Fruit fly (Drosophila melanogaster): ENCODE data around the gene HLH3B.

HLH3B gene

dm6 chrX:2653533-2654296 lies 27.8 kb downstream of the HLH3B start (continued):
- TF ChIP-seq Sin3A (optimal IDR thresholded peaks at IDR 0.05), result no peak
- TF ChIP-seq CG12942 (GFP tag; optimal IDR thresholded peaks at IDR 0.05), result no peak
- no peak for TF ChIP-seq Hr3 (GFP tag; optimal IDR thresholded peaks at IDR 0.05)
- TF ChIP-seq CG12071 (GFP tag; optimal IDR thresholded peaks at IDR 0.05), result peak; percentile 38
- TF ChIP-seq CG11456 (GFP tag; IDR thresholded peaks at IDR 0.05), result no peak
- TF ChIP-seq Gug (GFP tag; IDR thresholded peaks at IDR 0.05), result no peak
- no peak for TF ChIP-seq Trl (optimal IDR thresholded peaks at IDR 0.05)
- TF ChIP-seq Trl (GFP tag; optimal IDR thresholded peaks at IDR 0.05), result no peak
- no peak for TF ChIP-seq lbe (GFP tag; optimal IDR thresholded peaks at IDR 0.05)
- TF ChIP-seq CG9609 (GFP tag; optimal IDR thresholded peaks at IDR 0.05), result no peak
- peak; percentile 25 for TF ChIP-seq CG34376 (GFP tag; optimal IDR thresholded peaks at IDR 0.05)
- no peak for TF ChIP-seq Dref (GFP tag; IDR thresholded peaks at IDR 0.05)
- TF ChIP-seq bigmax (GFP tag; optimal IDR thresholded peaks at IDR 0.05), result no peak
- TF ChIP-seq CG6254 (GFP tag; optimal IDR thresholded peaks at IDR 0.05), result peak; percentile 8
- no peak for TF ChIP-seq CG6683 (GFP tag; optimal IDR thresholded peaks at IDR 0.05)
- TF ChIP-seq CG18476 (GFP tag; optimal IDR thresholded peaks at IDR 0.05), result no peak
- TF ChIP-seq CG15696 (tag; optimal IDR thresholded peaks at IDR 0.05), result no peak
- no peak for TF ChIP-seq Dfd (GFP tag; optimal IDR thresholded peaks at IDR 0.05)
- TF ChIP-seq ewg (GFP tag; optimal IDR thresholded peaks at IDR 0.05), result no peak
- TF ChIP-seq CG15011 (GFP tag; optimal IDR thresholded peaks at IDR 0.05), result no peak
- no peak for TF ChIP-seq CG5245 (GFP tag; optimal IDR thresholded peaks at IDR 0.05)
- TF ChIP-seq CG3847 (GFP tag; IDR thresholded peaks at IDR 0.05), result no peak
- TF ChIP-seq CG14860 (GFP tag; IDR thresholded peaks at IDR 0.05; ENCODE audit: partially characterized antibody), result no peak
- TF ChIP-seq Hr78 (GFP tag; optimal IDR thresholded peaks at IDR 0.05), result no peak
- 0 out of 4 replicates have a peak, but pooled peaks have one; percentile 30 for TF ChIP-seq chinmo (GFP tag; IDR thresholded peaks at IDR 0.05; ENCODE audit: partially characterized antibody)
- TF ChIP-seq pfk (GFP tag; optimal IDR thresholded peaks at IDR 0.05), result no peak
- TF ChIP-seq CG7839 (tag; optimal IDR thresholded peaks at IDR 0.05), result no peak
- no peak for TF ChIP-seq HHEX (GFP tag; optimal IDR thresholded peaks at IDR 0.05)
- TF ChIP-seq CG10959 (GFP tag; IDR thresholded peaks at IDR 0.05), result no peak
- no peak for TF ChIP-seq BEAF-32 (GFP tag; optimal IDR thresholded peaks at IDR 0.05)
- TF ChIP-seq Stat92E (GFP tag; optimal IDR thresholded peaks at IDR 0.05), result no peak
- no peak for TF ChIP-seq H15 (GFP tag; IDR thresholded peaks at IDR 0.05)
- TF ChIP-seq vfl (GFP tag; optimal IDR thresholded peaks at IDR 0.05), result no peak
- no peak for TF ChIP-seq peb (GFP tag; IDR thresholded peaks at IDR 0.05)
- TF ChIP-seq CG1792 (GFP tag; optimal IDR thresholded peaks at IDR 0.05), result no peak
- TF ChIP-seq tup (GFP tag; optimal IDR thresholded peaks at IDR 0.05), result no peak
- TF ChIP-seq nau (GFP tag; optimal IDR thresholded peaks at IDR 0.05), result peak; percentile 9
- no peak for TF ChIP-seq crp (GFP tag; optimal IDR thresholded peaks at IDR 0.05)
- TF ChIP-seq pan (optimal IDR thresholded peaks at IDR 0.05), result no peak
- no peak for TF ChIP-seq pan (GFP tag; optimal IDR thresholded peaks at IDR 0.05 in 1 of 2, IDR thresholded peaks at IDR 0.05 in 1 of 2)
- no peak for TF ChIP-seq pzg (GFP tag; optimal IDR thresholded peaks at IDR 0.05)
- peak; percentile 33 for TF ChIP-seq CG15601 (tag; optimal IDR thresholded peaks at IDR 0.05)
- TF ChIP-seq zen2 (GFP tag; IDR thresholded peaks at IDR 0.05; ENCODE audit: partially characterized antibody), result no peak
- TF ChIP-seq Jarid2 (GFP tag; optimal IDR thresholded peaks at IDR 0.05), result no peak
- TF ChIP-seq salm (tag; optimal IDR thresholded peaks at IDR 0.05), result peak; percentile 40
- peak; percentile 15 for TF ChIP-seq CG13424 (tag; optimal IDR thresholded peaks at IDR 0.05)
- peak; percentile 26 for TF ChIP-seq CG11504 (tag; optimal IDR thresholded peaks at IDR 0.05)
- TF ChIP-seq eyg (GFP tag; optimal IDR thresholded peaks at IDR 0.05), result no peak
- no peak for TF ChIP-seq Tbp (GFP tag; optimal IDR thresholded peaks at IDR 0.05)
